Worm (Caenorhabditis elegans): ENCODE measurements around the gene H13N06.7.

- TF ChIP-seq dao-5 (tag; optimal IDR thresholded peaks at IDR 0.05) (no peak), W03F9.2 (tag; optimal IDR thresholded peaks at IDR 0.05) (no peak)
These were observed 6.8 kb downstream of the H13N06.7 start, which contains the start of gene eat-20 for ce11 chrX:15509681-15510080.

All from whole organism, L4/young adult.